Worm (Caenorhabditis elegans) whole organism, dauer: Measurements from ENCODE around the gene srsx-32.
"Not testable (repeated sequence)": the region's sequence is repeated elsewhere in the genome, so short reads cannot be mapped to it uniquely, and the experiment has no call there.

Source experiments
- unc-62 ChIP-seq: sonication (generic microtip); optimal IDR thresholded peaks from 2 replicates; lab custom pipeline; 2017; ENCODE audit warnings: missing biosample characterization, missing genetic modification reagents, missing genetic modification characterization

srsx-32 gene

ce11 chrV:7007307-7007706, 9.9 kb upstream of the srsx-32 start, which contains the start of gene drd-10:
Gene drd-10, plus strand, starts transcription at chrV:7007607.
- no peak for TF ChIP-seq unc-62 (GFP tag; lab: Kevin White, UChicago)

- TF ChIP-seq unc-62 (GFP tag; lab: Kevin White, UChicago): no peak
Observed at ce11 chrV:7009461-7009860, 7.7 kb upstream of the srsx-32 start, which contains the start of gene C33G8.2. Gene C33G8.2, plus strand, starts transcription at chrV:7009761.

ce11 chrV:7012617-7013016, 4.5 kb upstream of the srsx-32 start, which contains the start of gene srw-127:
Gene srw-127, plus strand, starts transcription at chrV:7012917.
- TF ChIP-seq unc-62 (GFP tag; lab: Kevin White, UChicago): no peak

ce11 chrV:7015872-7016271, 1.3 kb upstream of the srsx-32 start, which contains the start of gene C33G8.13:
Gene C33G8.13, minus strand, starts transcription at chrV:7015972.
- TF ChIP-seq unc-62 (GFP tag; lab: Kevin White, UChicago): no peak

DNA sequence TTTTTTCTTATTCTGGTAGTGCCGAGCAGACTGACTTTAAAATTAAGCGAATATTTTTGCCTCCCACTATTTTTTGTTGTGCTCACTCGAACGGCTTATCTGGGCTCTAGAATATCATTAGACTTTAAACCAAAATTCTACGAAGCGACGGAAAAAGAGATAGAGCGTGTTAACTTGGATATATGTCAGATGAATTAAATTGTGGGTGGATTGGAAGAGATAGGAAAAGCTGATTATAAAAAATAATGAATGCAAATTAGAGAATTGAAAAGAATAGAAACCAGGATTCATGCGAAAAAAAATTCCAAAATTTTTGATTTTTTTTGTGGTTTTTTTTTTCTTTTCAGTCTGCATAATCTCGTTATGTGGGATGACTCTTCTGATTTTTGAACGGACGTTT, 4.6 kb downstream of the srsx-32 start, which contains the start of gene F20A1.4:
TSS of gene F20A1.4 (minus strand) at position 101 of the 400 bp plus-strand sequence.
- no peak for TF ChIP-seq unc-62 (GFP tag; lab: Kevin White, UChicago)

DNA sequence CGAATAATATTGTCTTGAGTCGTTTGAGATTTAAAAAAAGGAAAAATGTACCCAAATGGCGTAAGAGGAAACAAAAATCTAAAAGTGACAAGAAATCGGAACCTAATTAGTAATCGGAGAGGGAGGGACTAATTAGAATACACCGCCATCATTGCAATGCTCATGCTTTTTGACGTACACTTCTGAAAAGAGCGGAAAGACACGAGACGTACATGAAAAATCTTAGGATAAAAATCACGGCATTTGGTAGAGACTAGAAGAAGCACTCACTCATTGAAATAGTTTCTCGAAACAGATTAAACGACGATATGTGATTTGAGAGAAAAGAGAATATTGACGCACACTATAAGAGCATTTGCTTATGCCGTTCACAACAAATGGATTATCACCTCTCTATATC, 5.8 kb downstream of the srsx-32 start:
- TF ChIP-seq unc-62 (GFP tag; lab: Kevin White, UChicago): no peak

DNA sequence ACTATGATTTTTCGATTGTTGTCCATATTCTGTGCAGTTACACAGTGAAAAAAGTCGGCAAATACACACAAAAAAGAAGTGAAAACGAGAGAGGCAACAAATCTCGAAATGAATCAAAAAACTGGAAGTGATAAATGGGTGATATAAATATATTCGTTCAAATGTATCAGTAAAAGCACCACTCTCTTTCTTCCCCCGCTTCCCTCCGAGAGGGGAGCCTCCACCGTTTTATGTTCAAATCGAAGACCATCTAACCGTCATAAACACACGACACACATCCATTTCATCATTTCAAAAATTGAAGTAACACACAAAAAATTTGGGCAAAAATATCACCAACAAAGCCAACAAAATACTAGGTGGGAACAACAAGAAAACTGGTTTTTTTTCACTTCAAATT, 9.9 kb downstream of the srsx-32 start, which contains the start of gene F20A1.6:
TSS of gene F20A1.6 (minus strand) at position 101 of the 400 bp plus-strand sequence.
- TF ChIP-seq unc-62 (GFP tag; lab: Kevin White, UChicago): no peak

ce11 chrV:7036475-7036874, 19.3 kb downstream of the srsx-32 start, which contains the start of gene twk-11:
Gene twk-11, minus strand, starts transcription at chrV:7036575.
- TF ChIP-seq unc-62 (GFP tag; lab: Kevin White, UChicago): no peak

DNA sequence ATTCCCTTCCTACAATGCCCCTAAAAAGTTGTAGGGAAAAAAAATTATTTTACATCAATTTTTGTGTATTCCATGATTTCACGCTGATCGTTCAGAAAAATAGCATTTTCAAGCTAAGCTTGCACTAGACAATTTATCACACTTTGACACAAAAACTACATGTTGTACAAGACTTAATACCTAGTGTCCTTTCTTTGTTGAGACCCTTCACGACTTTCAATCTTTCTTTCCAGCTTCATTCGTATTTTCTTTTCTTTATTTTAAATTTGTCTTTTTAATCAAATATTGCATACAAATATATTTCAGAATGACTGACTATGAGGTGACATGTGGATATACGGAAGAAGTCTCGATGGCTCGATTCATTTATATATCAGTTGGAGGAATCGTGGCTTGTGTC, 28.8 kb downstream of the srsx-32 start, which contains the start of gene F20A1.2:
TSS of gene F20A1.2 (plus strand) at position 301 of the 400 bp plus-strand sequence.
- no peak for TF ChIP-seq unc-62 (GFP tag; lab: Kevin White, UChicago)

- TF ChIP-seq unc-62 (GFP tag; lab: Kevin White, UChicago): no peak
Observed at ce11 chrV:7047512-7047911, 30.4 kb downstream of the srsx-32 start, which contains the start of gene F20A1.8. Gene F20A1.8, minus strand, starts transcription at chrV:7047612.

ce11 chrV:7050153-7050552, 33.0 kb downstream of the srsx-32 start:
- TF ChIP-seq unc-62 (GFP tag; lab: Kevin White, UChicago): no peak

DNA sequence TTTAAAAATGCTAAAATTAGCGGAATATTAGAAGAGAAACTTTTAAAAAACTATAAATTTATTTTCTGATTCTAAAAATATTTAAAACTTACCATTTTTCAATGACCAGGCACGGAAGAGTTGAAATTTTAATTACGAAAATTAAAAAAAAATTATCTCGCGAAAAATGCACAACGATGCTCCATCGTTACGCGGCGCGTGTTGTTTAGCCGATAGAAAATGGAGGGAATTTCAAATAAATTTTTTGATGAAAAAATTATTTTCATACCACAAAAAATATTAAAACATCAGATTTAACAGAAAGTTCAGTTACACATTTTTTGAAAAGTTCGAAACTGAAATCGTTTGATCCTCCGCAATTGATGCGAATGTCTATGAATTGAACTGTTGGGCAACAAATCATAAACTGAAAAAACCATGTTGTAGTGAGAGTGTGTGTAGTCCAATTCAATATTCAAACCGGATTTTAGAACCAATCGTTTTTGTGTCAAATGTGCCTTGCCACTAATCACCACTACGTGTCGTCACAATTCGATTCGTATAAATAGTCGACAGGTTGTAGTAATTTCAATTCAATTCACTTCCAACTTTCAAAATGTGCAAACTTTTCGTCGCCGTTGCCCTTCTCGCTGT, 34.1 kb downstream of the srsx-32 start, which contains the start of the genes tofu-2 and spig-1:
TSS of gene tofu-2 (minus strand) at position 116 of the 633 bp plus-strand sequence.
TSS of gene spig-1 (plus strand) at position 583 of the 633 bp plus-strand sequence.
- no peak for TF ChIP-seq unc-62 (GFP tag; lab: Kevin White, UChicago)

- no peak for TF ChIP-seq unc-62 (GFP tag; lab: Kevin White, UChicago)
Observed at ce11 chrV:7053100-7053499, 35.9 kb downstream of the srsx-32 start, which contains the start of gene txt-17. Gene txt-17, minus strand, starts transcription at chrV:7053200.

- TF ChIP-seq unc-62 (GFP tag; lab: Kevin White, UChicago): no peak
Observed at ce11 chrV:7054598-7054997, 37.4 kb downstream of the srsx-32 start, which contains the start of gene spig-8. Gene spig-8, plus strand, starts transcription at chrV:7054898.

DNA sequence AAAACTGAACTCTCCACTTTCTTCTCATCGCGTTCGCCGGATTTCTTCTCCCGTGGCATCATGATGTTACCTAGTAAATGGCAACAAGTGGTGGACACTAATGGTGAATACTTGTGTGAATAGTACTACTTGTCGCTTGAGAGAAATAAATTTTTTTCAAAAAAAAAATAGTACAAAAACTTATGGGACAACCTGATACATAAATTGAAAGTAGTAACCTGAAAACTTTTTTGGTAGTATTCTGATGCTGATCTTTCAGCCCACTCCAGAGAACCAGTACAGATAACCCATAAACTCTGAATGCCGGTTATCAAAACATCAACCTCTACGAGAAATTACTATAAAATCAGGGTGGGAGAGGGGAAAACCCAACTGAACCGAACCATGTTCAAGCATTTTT, 40.6 kb downstream of the srsx-32 start, which contains the start of gene Y57E12AL.2:
TSS of gene Y57E12AL.2 (plus strand) at position 301 of the 400 bp plus-strand sequence.
- not testable (repeated sequence) for TF ChIP-seq unc-62 (GFP tag; lab: Kevin White, UChicago)

- TF ChIP-seq unc-62 (GFP tag; lab: Kevin White, UChicago): no peak
Observed at ce11 chrV:7059350-7059749, 42.2 kb downstream of the srsx-32 start, which contains the start of gene mdt-6. Gene mdt-6, minus strand, starts transcription at chrV:7059624.
